Worm (Caenorhabditis elegans) whole organism, young adult: ENCODE data around the gene ZK813.1.

Experiments used
- B0035.1 ChIP-seq: sonication (generic microtip); optimal IDR thresholded peaks from 2 replicates; lab custom pipeline; 2016; ENCODE audit warnings: missing genetic modification characterization, mild to moderate bottlenecking, missing compliant biosample characterization, missing genotype, missing genetic modification reagents
- B0336.3 ChIP-seq: fragments of 200-800 bp; sonication (Bioruptor generic); IDR thresholded peaks from 2 replicates; pipeline ENCODE4 v1.3.6; 2022; ENCODE audit warnings: missing genetic modification characterization, missing compliant biosample characterization
- F22D6.2 ChIP-seq: sonication (generic microtip); optimal IDR thresholded peaks from 2 replicates; lab custom pipeline; 2016; ENCODE audit warnings: mild to moderate bottlenecking, missing genetic modification characterization, missing compliant biosample characterization
- F57A8.1 ChIP-seq: fragments of 200-800 bp; sonication (Bioruptor generic); optimal IDR thresholded peaks from 2 replicates; lab custom pipeline; 2018; ENCODE audit warnings: mild to moderate bottlenecking, missing genetic modification characterization, moderate library complexity, missing compliant biosample characterization
- T26A5.8 ChIP-seq: sonication (generic microtip); optimal IDR thresholded peaks from 2 replicates; lab custom pipeline; 2016; ENCODE audit warnings: missing genetic modification characterization, missing compliant biosample characterization
- Y53G8AR.9 ChIP-seq: fragments of 200-800 bp; sonication (Bioruptor generic); conservative IDR thresholded peaks from 2 replicates; pipeline ENCODE4 v1.3.6; 2022; ENCODE audit warnings: missing genetic modification reagents, missing genetic modification characterization, missing compliant biosample characterization
- Y56A3A.18 ChIP-seq: fragments of 200-800 bp; sonication (Bioruptor generic); IDR thresholded peaks from 2 replicates; pipeline ENCODE4 v1.3.6; 2022; ENCODE audit warnings: missing genetic modification reagents, missing genetic modification characterization, missing compliant biosample characterization
- ZK185.1 ChIP-seq: sonication (generic microtip); optimal IDR thresholded peaks from 2 replicates; lab custom pipeline; 2016; ENCODE audit warnings: mild to moderate bottlenecking, missing genetic modification characterization, missing compliant biosample characterization; ENCODE audit not compliant: poor library complexity, severe bottlenecking
- ama-1 ChIP-seq, 3 experiments: fragments of 150-350 bp in 1 of 3; sonication (generic microtip) in 2 of 3; optimal IDR thresholded peaks; 2 replicates each; lab custom pipeline; 2014 to 2018; ENCODE audit warnings: missing biosample characterization in 2 of 3, missing genetic modification characterization in 2 of 3, missing genetic modification reagents in 2 of 3
- aptf-2 ChIP-seq: fragments of 200-800 bp; sonication (Bioruptor generic); conservative IDR thresholded peaks from 2 replicates; pipeline ENCODE4 v1.3.6; 2022; ENCODE audit warnings: missing genetic modification reagents, missing genetic modification characterization, missing compliant biosample characterization
- attf-6 ChIP-seq: fragments of 200-800 bp; sonication (Bioruptor generic); IDR thresholded peaks from 2 replicates; pipeline ENCODE4 v1.3.6; 2022; ENCODE audit warnings: missing genetic modification reagents, missing genetic modification characterization, missing compliant biosample characterization
- bed-2 ChIP-seq: fragments of 200-800 bp; sonication (Bioruptor generic); IDR thresholded peaks from 2 replicates; pipeline ENCODE4 v1.3.6; 2022; ENCODE audit warnings: missing genetic modification reagents, missing genetic modification characterization, missing compliant biosample characterization
- ccch-3 ChIP-seq: fragments of 200-800 bp; sonication (Bioruptor generic); optimal IDR thresholded peaks from 2 replicates; lab custom pipeline; 2018; ENCODE audit warnings: mild to moderate bottlenecking, missing genetic modification characterization, missing compliant biosample characterization
- ceh-100 ChIP-seq: fragments of 200-800 bp; sonication (Bioruptor generic); IDR thresholded peaks from 2 replicates; pipeline ENCODE4 v1.3.6; 2022; ENCODE audit warnings: missing genetic modification reagents, missing genetic modification characterization, missing compliant biosample characterization
- ceh-91 ChIP-seq: fragments of 200-800 bp; sonication (Bioruptor generic); IDR thresholded peaks from 2 replicates; pipeline ENCODE4 v1.3.6; 2022; ENCODE audit warnings: missing genetic modification reagents, missing genetic modification characterization, missing compliant biosample characterization
- die-1 ChIP-seq: sonication (generic microtip); optimal IDR thresholded peaks from 2 replicates; lab custom pipeline; 2016; ENCODE audit warnings: missing genotype, mild to moderate bottlenecking, missing genetic modification characterization, missing compliant biosample characterization
- dox-1 ChIP-seq: fragments of 200-800 bp; sonication (Bioruptor generic); IDR thresholded peaks from 2 replicates; pipeline ENCODE4 v1.3.6; 2022; ENCODE audit warnings: missing genetic modification reagents, missing genetic modification characterization, missing compliant biosample characterization
- dpff-1 ChIP-seq: sonication (generic microtip); optimal IDR thresholded peaks from 2 replicates; lab custom pipeline; 2017; ENCODE audit warnings: mild to moderate bottlenecking, missing genetic modification characterization, missing compliant biosample characterization
- dpl-1 ChIP-seq: fragments of 150-350 bp; optimal IDR thresholded peaks from 2 replicates; lab custom pipeline; 2014; ENCODE audit warnings: missing biosample characterization, missing genetic modification reagents, missing genetic modification characterization
- efl-1 ChIP-seq: fragments of 150-350 bp; optimal IDR thresholded peaks from 2 replicates; lab custom pipeline; 2014; ENCODE audit warnings: missing biosample characterization, missing genetic modification reagents, missing genetic modification characterization
- egl-44 ChIP-seq: fragments of 200-800 bp; sonication (Bioruptor generic); IDR thresholded peaks from 2 replicates; pipeline ENCODE4 v1.3.6; 2022; ENCODE audit warnings: missing genetic modification reagents, missing genetic modification characterization, missing compliant biosample characterization
- ekl-4 ChIP-seq: fragments of 200-800 bp; sonication (Bioruptor generic); IDR thresholded peaks from 2 replicates; pipeline ENCODE4 v1.3.6; 2022; ENCODE audit warnings: missing genetic modification reagents, missing genetic modification characterization, missing compliant biosample characterization
- ets-4 ChIP-seq: fragments of 200-800 bp; sonication (Bioruptor generic); optimal IDR thresholded peaks from 2 replicates; lab custom pipeline; 2018; ENCODE audit warnings: mild to moderate bottlenecking, missing genetic modification characterization, missing compliant biosample characterization
- hrde-1 ChIP-seq: sonication (generic microtip); optimal IDR thresholded peaks from 2 replicates; lab custom pipeline; 2016; ENCODE audit warnings: missing genetic modification characterization, mild to moderate bottlenecking, missing compliant biosample characterization, moderate library complexity, missing genotype, missing genetic modification reagents, borderline replicate concordance
- hsf-1 ChIP-seq: fragments of 200-800 bp; sonication (Bioruptor generic); IDR thresholded peaks from 2 replicates; pipeline ENCODE4 v1.3.6; 2022; ENCODE audit warnings: missing genetic modification reagents, missing genetic modification characterization, missing compliant biosample characterization
- let-526 ChIP-seq: fragments of 200-800 bp; sonication (Bioruptor generic); IDR thresholded peaks from 2 replicates; pipeline ENCODE4 v1.3.6; 2022; ENCODE audit warnings: missing genetic modification reagents, missing genetic modification characterization, missing compliant biosample characterization
- lin-26 ChIP-seq: fragments of 200-800 bp; sonication (Bioruptor generic); IDR thresholded peaks from 2 replicates; pipeline ENCODE4 v1.3.6; 2022; ENCODE audit warnings: missing genetic modification reagents, missing genetic modification characterization, missing compliant biosample characterization
- lin-54 ChIP-seq: fragments of 200-800 bp; sonication (Bioruptor generic); optimal IDR thresholded peaks from 2 replicates; lab custom pipeline; 2018; ENCODE audit warnings: mild to moderate bottlenecking, missing genetic modification characterization, missing compliant biosample characterization
- lsl-1 ChIP-seq: fragments of 200-800 bp; sonication (Bioruptor generic); optimal IDR thresholded peaks from 2 replicates; lab custom pipeline; 2018; ENCODE audit warnings: mild to moderate bottlenecking, missing genetic modification characterization, moderate library complexity, missing compliant biosample characterization
- madf-3 ChIP-seq: fragments of 200-800 bp; sonication (Bioruptor generic); IDR thresholded peaks from 2 replicates; pipeline ENCODE4 v1.3.6; 2022; ENCODE audit warnings: missing genetic modification reagents, missing genetic modification characterization, missing compliant biosample characterization
- mes-4 ChIP-seq: sonication (generic microtip); optimal IDR thresholded peaks from 2 replicates; lab custom pipeline; 2016; ENCODE audit warnings: missing genotype, missing genetic modification characterization, missing compliant biosample characterization
- nfya-2 ChIP-seq: fragments of 200-800 bp; sonication (Bioruptor generic); IDR thresholded peaks from 2 replicates; pipeline ENCODE4 v1.3.6; 2022; ENCODE audit warnings: missing genetic modification reagents, missing genetic modification characterization, missing compliant biosample characterization
- nfyb-1 ChIP-seq: fragments of 200-800 bp; sonication (Bioruptor generic); IDR thresholded peaks from 2 replicates; pipeline ENCODE4 v1.3.6; 2022; ENCODE audit warnings: missing genetic modification reagents, missing genetic modification characterization, missing compliant biosample characterization
- nhr-179 ChIP-seq: sonication (generic microtip); optimal IDR thresholded peaks from 2 replicates; lab custom pipeline; 2016; ENCODE audit warnings: mild to moderate bottlenecking, missing genetic modification characterization, missing compliant biosample characterization
- nhr-80 ChIP-seq: sonication (generic microtip); optimal IDR thresholded peaks from 2 replicates; lab custom pipeline; 2016; ENCODE audit warnings: missing genetic modification characterization, missing compliant biosample characterization
- nhr-90 ChIP-seq: sonication (generic microtip); optimal IDR thresholded peaks from 2 replicates; lab custom pipeline; 2016; ENCODE audit warnings: missing genotype, mild to moderate bottlenecking, missing genetic modification characterization, missing compliant biosample characterization
- pbrm-1 ChIP-seq: fragments of 200-800 bp; sonication (Bioruptor generic); IDR thresholded peaks from 2 replicates; pipeline ENCODE4 v1.3.6; 2022; ENCODE audit warnings: missing genetic modification reagents, missing genetic modification characterization, missing compliant biosample characterization
- pha-4 ChIP-seq: fragments of 150-350 bp; sonication (generic microtip); optimal IDR thresholded peaks from 2 replicates; lab custom pipeline; 2014; ENCODE audit warnings: missing biosample characterization, missing genetic modification reagents, missing genetic modification characterization
- rec-8 ChIP-seq, 2 experiments: sonication (generic microtip); optimal IDR thresholded peaks; 2 replicates each; lab custom pipeline; 2016; ENCODE audit warnings: mild to moderate bottlenecking in 2 of 2, missing genetic modification characterization in 2 of 2, missing genetic modification reagents in 2 of 2, missing genotype in 2 of 2, missing biosample characterization in 1 of 2, missing compliant biosample characterization in 1 of 2, moderate library complexity in 1 of 2
- repo-1 ChIP-seq: sonication (generic microtip); optimal IDR thresholded peaks from 2 replicates; lab custom pipeline; 2017; ENCODE audit warnings: mild to moderate bottlenecking, missing genetic modification characterization, missing compliant biosample characterization
- rpc-1 ChIP-seq, 2 experiments: fragments of 150-350 bp in 1 of 2; sonication (generic microtip) in 1 of 2; optimal IDR thresholded peaks; 2 replicates each; lab custom pipeline; 2014 to 2018; ENCODE audit warnings: missing biosample characterization in 1 of 2, missing genetic modification characterization in 1 of 2, missing genetic modification reagents in 1 of 2, missing genotype in 1 of 2
- snpc-4 ChIP-seq, 5 experiments: fragments of 150-350 bp in 1 of 5; sonication (generic microtip) in 4 of 5; optimal IDR thresholded peaks; 2 replicates each; lab custom pipeline; 2014 to 2018; ENCODE audit warnings: missing genetic modification characterization in 5 of 5, missing biosample characterization in 3 of 5, antibody characterized with exemption in 2 of 5, mild to moderate bottlenecking in 2 of 5, missing compliant biosample characterization in 2 of 5, missing genotype in 2 of 5, moderate library complexity in 2 of 5, missing genetic modification reagents in 1 of 5
- sptf-2 ChIP-seq: fragments of 200-800 bp; sonication (Bioruptor generic); optimal IDR thresholded peaks from 2 replicates; lab custom pipeline; 2018; ENCODE audit warnings: mild to moderate bottlenecking, missing genetic modification characterization, missing compliant biosample characterization
- tlf-1 ChIP-seq: fragments of 200-800 bp; sonication (Bioruptor generic); optimal IDR thresholded peaks from 2 replicates; lab custom pipeline; 2018; ENCODE audit warnings: mild to moderate bottlenecking, missing genetic modification characterization, missing compliant biosample characterization

ZK813.1 gene

ce11 chrX:3405813-3406212 is 40.3 kb upstream of the ZK813.1 start:
- TF ChIP-seq Y53G8AR.9 (GFP tag; lab: Robert Waterston, UW) (0 out of 2 replicates have a peak, but pooled peaks have one; percentile 54), Y56A3A.18 (GFP tag; lab: Robert Waterston, UW) (peak; percentile 59; the same call in 1 of the 2 replicates)

DNA sequence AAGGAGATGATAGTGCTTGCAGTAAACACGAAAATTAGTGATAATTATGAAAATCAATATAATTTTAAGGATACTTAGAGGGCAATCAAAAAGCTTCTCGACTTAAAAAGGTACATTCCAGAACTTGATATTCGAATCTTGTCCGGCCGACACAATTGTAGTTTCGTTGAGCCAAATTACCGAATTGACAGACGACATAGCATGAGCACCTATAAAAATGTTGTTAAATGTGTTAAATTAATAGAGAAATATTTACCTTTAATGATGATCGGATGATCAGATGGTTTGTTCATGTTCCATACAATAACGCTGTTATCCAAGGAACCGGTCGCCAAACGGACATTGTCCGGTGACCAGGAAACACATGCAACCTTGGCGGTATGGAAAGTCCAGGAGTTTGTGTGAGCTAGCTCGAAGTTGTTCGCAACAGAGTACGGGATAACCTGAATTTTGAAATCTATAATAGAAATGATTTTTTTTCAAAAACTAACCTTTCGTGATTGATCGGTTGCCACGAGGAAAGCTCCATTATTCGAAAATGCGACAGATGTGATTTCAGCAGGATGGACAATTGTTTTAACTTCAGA is 37.3 kb upstream of the ZK813.1 start:
- TF ChIP-seq dox-1 (GFP tag; lab: Robert Waterston, UW) (no peak), ceh-100 (GFP tag; lab: Robert Waterston, UW) (peak; percentile 25; the same call in 1 of the 2 replicates), let-526 (no peak), lin-54 (GFP tag; lab: Kevin White, UChicago) (peak; percentile 22), repo-1 (peak; percentile 85), ceh-91 (GFP tag; lab: Robert Waterston, UW) (no peak), B0336.3 (GFP tag; lab: Robert Waterston, UW) (peak; percentile 78), hsf-1 (GFP tag; lab: Robert Waterston, UW) (0 out of 2 replicates have a peak, but pooled peaks have one; percentile 38), mes-4 (no peak), rec-8 (tag; optimal IDR thresholded peaks at IDR 0.05; lab: Kevin White, UChicago) (no peak), die-1 (tag; lab: Kevin White, UChicago) (no peak), lin-26 (GFP tag; lab: Robert Waterston, UW) (no peak), aptf-2 (GFP tag; lab: Robert Waterston, UW) (no peak), T26A5.8 (tag; lab: Kevin White, UChicago) (no peak), snpc-4 (GFP tag; optimal IDR thresholded peaks at IDR 0.05; lab: Kevin White, UChicago) (no peak), snpc-4 (tag; optimal IDR thresholded peaks at IDR 0.05; lab: Kevin White, UChicago) (peak in 1 of 4 experiments; percentile 25), nhr-80 (peak; percentile 53), efl-1 (GFP tag; lab: Kevin White, UChicago) (no peak), B0035.1 (tag; lab: Kevin White, UChicago) (no peak), bed-2 (GFP tag; lab: Robert Waterston, UW) (no peak), egl-44 (GFP tag; lab: Robert Waterston, UW) (no peak), nfyb-1 (GFP tag; lab: Robert Waterston, UW) (peak; percentile 50; the same call in 1 of the 2 replicates), lsl-1 (GFP tag; lab: Kevin White, UChicago) (no peak), Y56A3A.18 (GFP tag; lab: Robert Waterston, UW) (peak; percentile 81), nhr-179 (tag; lab: Kevin White, UChicago) (no peak), ama-1 (optimal IDR thresholded peaks at IDR 0.05; lab: Kevin White, UChicago) (no peak), ama-1 (GFP tag; optimal IDR thresholded peaks at IDR 0.05; lab: Kevin White, UChicago) (no peak), pha-4 (tag; lab: Kevin White, UChicago) (no peak), ekl-4 (GFP tag; lab: Robert Waterston, UW) (0 out of 2 replicates have a peak, but pooled peaks have one; percentile 25), madf-3 (GFP tag; lab: Robert Waterston, UW) (no peak; the same call in 1 of the 2 replicates), rpc-1 (optimal IDR thresholded peaks at IDR 0.05; lab: Kevin White, UChicago) (no peak), rpc-1 (tag; optimal IDR thresholded peaks at IDR 0.05; lab: Kevin White, UChicago) (no peak), F22D6.2 (tag; lab: Kevin White, UChicago) (no peak), nfya-2 (GFP tag; lab: Robert Waterston, UW) (no peak), ets-4 (no peak), tlf-1 (peak; percentile 37), ZK185.1 (no peak), F57A8.1 (no peak), sptf-2 (GFP tag; lab: Kevin White, UChicago) (no peak), dpl-1 (GFP tag; lab: Kevin White, UChicago) (no peak), ccch-3 (GFP tag; lab: Kevin White, UChicago) (no peak), hrde-1 (no peak), attf-6 (GFP tag; lab: Robert Waterston, UW) (no peak), nhr-90 (tag; lab: Kevin White, UChicago) (peak; percentile 61), pbrm-1 (peak; percentile 44), dpff-1 (tag; lab: Kevin White, UChicago) (no peak)
